Worm (Caenorhabditis elegans) whole organism, early embryonic: ENCODE data around the gene ugt-24.

Experiments used
- B0310.2 ChIP-seq: sonication (generic microtip); optimal IDR thresholded peaks from 2 replicates; lab custom pipeline; 2016; ENCODE audit warnings: mild to moderate bottlenecking, missing genetic modification characterization, missing compliant biosample characterization
- F13C5.2 ChIP-seq: sonication (generic microtip); optimal IDR thresholded peaks from 2 replicates; lab custom pipeline; 2017; ENCODE audit warnings: mild to moderate bottlenecking, missing genetic modification characterization, inconsistent platforms, missing compliant biosample characterization
- aly-1 ChIP-seq: sonication (generic microtip); optimal IDR thresholded peaks from 2 replicates; lab custom pipeline; 2016; ENCODE audit warnings: missing genetic modification characterization, missing compliant biosample characterization
- ama-1 ChIP-seq: fragments of 150-350 bp; optimal IDR thresholded peaks from 2 replicates; lab custom pipeline; 2014
- ceh-13 ChIP-seq: fragments of 200-800 bp; sonication (Bioruptor generic); optimal IDR thresholded peaks from 2 replicates; lab custom pipeline; 2018; ENCODE audit warnings: mild to moderate bottlenecking, missing genetic modification characterization, missing compliant biosample characterization
- ceh-36 ChIP-seq: sonication (generic microtip); optimal IDR thresholded peaks from 2 replicates; lab custom pipeline; 2016; ENCODE audit warnings: missing genetic modification characterization, inconsistent platforms, missing compliant biosample characterization
- ets-7 ChIP-seq: sonication (generic microtip); optimal IDR thresholded peaks from 2 replicates; lab custom pipeline; 2016; ENCODE audit warnings: missing genotype, missing genetic modification characterization, missing compliant biosample characterization
- flt-1 ChIP-seq: fragments of 200-800 bp; sonication (Bioruptor generic); IDR thresholded peaks from 2 replicates; pipeline ENCODE4 v1.3.6; 2022; ENCODE audit warnings: missing genetic modification characterization, missing compliant biosample characterization
- hmbx-1 ChIP-seq: sonication (generic microtip); optimal IDR thresholded peaks from 2 replicates; lab custom pipeline; 2016; ENCODE audit warnings: mild to moderate bottlenecking, missing genetic modification characterization, missing compliant biosample characterization
- hmg-4 ChIP-seq: fragments of 200-800 bp; sonication (Bioruptor generic); optimal IDR thresholded peaks from 2 replicates; lab custom pipeline; 2018; ENCODE audit warnings: mild to moderate bottlenecking, missing genetic modification characterization, missing compliant biosample characterization
- hnd-1 ChIP-seq: sonication (generic microtip); optimal IDR thresholded peaks from 2 replicates; lab custom pipeline; 2016; ENCODE audit warnings: missing genetic modification characterization, missing compliant biosample characterization
- pes-1 ChIP-seq: fragments of 200-800 bp; sonication (Bioruptor generic); IDR thresholded peaks from 2 replicates; pipeline ENCODE4 v1.3.6; 2022; ENCODE audit warnings: missing genetic modification reagents, missing genetic modification characterization, missing compliant biosample characterization
- scrt-1 ChIP-seq: fragments of 200-800 bp; sonication (Bioruptor generic); IDR thresholded peaks from 2 replicates; pipeline ENCODE4 v1.3.6; 2022; ENCODE audit warnings: missing genetic modification characterization, missing compliant biosample characterization
- sea-1 ChIP-seq: fragments of 200-800 bp; sonication (Bioruptor generic); conservative IDR thresholded peaks from 2 replicates; pipeline ENCODE4 v1.3.6; 2022; ENCODE audit warnings: missing genetic modification characterization, missing compliant biosample characterization
- tbx-11 ChIP-seq: fragments of 200-800 bp; sonication (Bioruptor generic); IDR thresholded peaks from 2 replicates; pipeline ENCODE4 v1.3.6; 2022; ENCODE audit warnings: missing genetic modification characterization, missing compliant biosample characterization
- tbx-37 ChIP-seq: fragments of 200-800 bp; sonication (Bioruptor generic); conservative IDR thresholded peaks from 2 replicates; pipeline ENCODE4 v1.3.6; 2022; ENCODE audit warnings: missing genetic modification reagents, missing genetic modification characterization, missing compliant biosample characterization
- tra-4 ChIP-seq: sonication (generic microtip); optimal IDR thresholded peaks from 2 replicates; lab custom pipeline; 2017; ENCODE audit warnings: missing genetic modification characterization, missing compliant biosample characterization

The ugt-24 gene

ce11 chrIV:6239993-6240392 lies 29.5 kb upstream of the ugt-24 start, which contains the start of gene F58F9.9:
F58F9.9 (plus strand) TSS chrIV:6240293.
- TF ChIP-seq tbx-37 (no peak), hmbx-1 (tag; lab: Kevin White, UChicago) (no peak), ceh-13 (GFP tag; lab: Kevin White, UChicago) (no peak), flt-1 (GFP tag; lab: Robert Waterston, UW) (no peak), B0310.2 (tag; lab: Kevin White, UChicago) (no peak), hnd-1 (tag; lab: Kevin White, UChicago) (no peak), F13C5.2 (no peak), scrt-1 (GFP tag; lab: Robert Waterston, UW) (no peak), ceh-36 (no peak), aly-1 (tag; lab: Kevin White, UChicago) (no peak)

- no peak for TF ChIP-seq tbx-11 (GFP tag; lab: Robert Waterston, UW)
- no peak for TF ChIP-seq B0310.2 (tag; lab: Kevin White, UChicago)
- TF ChIP-seq tra-4 (tag; lab: Kevin White, UChicago), result no peak
- TF ChIP-seq sea-1, result no peak
- no peak for TF ChIP-seq flt-1 (GFP tag; lab: Robert Waterston, UW)
- TF ChIP-seq ceh-36, result no peak
- no peak for TF ChIP-seq hmbx-1 (tag; lab: Kevin White, UChicago)
Measured at ce11 chrIV:6237508-6238227, 27.1 kb upstream of the ugt-24 start, which contains the start of the genes F58F9.6 and F58F9.8. F58F9.6 (minus strand) TSS chrIV:6237608. F58F9.8 (plus strand) TSS chrIV:6238177.

ce11 chrIV:6232769-6233290 lies 22.3 kb upstream of the ugt-24 start, which contains the start of gene F58F9.3:
F58F9.3 (plus strand) TSS chrIV:6233240.
- TF ChIP-seq ceh-13 (GFP tag; lab: Kevin White, UChicago) (no peak), aly-1 (tag; lab: Kevin White, UChicago) (no peak), scrt-1 (GFP tag; lab: Robert Waterston, UW) (no peak), tbx-37 (no peak), ceh-36 (no peak)

- TF ChIP-seq hnd-1 (tag; lab: Kevin White, UChicago) (no peak), tbx-37 (no peak), flt-1 (GFP tag; lab: Robert Waterston, UW) (no peak), hmg-4 (GFP tag; lab: Kevin White, UChicago) (no peak), aly-1 (tag; lab: Kevin White, UChicago) (no peak), hmbx-1 (tag; lab: Kevin White, UChicago) (no peak), F13C5.2 (no peak), ceh-13 (GFP tag; lab: Kevin White, UChicago) (no peak), scrt-1 (GFP tag; lab: Robert Waterston, UW) (no peak), ama-1 (no peak), tra-4 (tag; lab: Kevin White, UChicago) (no peak), pes-1 (GFP tag; lab: Robert Waterston, UW) (no peak), ceh-36 (no peak), ets-7 (no peak), sea-1 (no peak)
Measured at ce11 chrIV:6230560-6231073, 20.1 kb upstream of the ugt-24 start, which contains the start of gene F58F9.4. F58F9.4 (plus strand) TSS chrIV:6231023.

ce11 chrIV:6227974-6228373 lies 17.5 kb upstream of the ugt-24 start, which contains the start of gene C49A9.1:
C49A9.1 (plus strand) TSS chrIV:6228190.
- TF ChIP-seq ceh-36, result no peak
- TF ChIP-seq B0310.2 (tag; lab: Kevin White, UChicago), result no peak
- TF ChIP-seq aly-1 (tag; lab: Kevin White, UChicago), result no peak
- TF ChIP-seq hnd-1 (tag; lab: Kevin White, UChicago), result no peak
- no peak for TF ChIP-seq tra-4 (tag; lab: Kevin White, UChicago)
- TF ChIP-seq ets-7, result no peak
- TF ChIP-seq pes-1 (GFP tag; lab: Robert Waterston, UW), result no peak
- no peak for TF ChIP-seq ama-1

- TF ChIP-seq F13C5.2, result no peak
- TF ChIP-seq tbx-37, result no peak
Measured at ce11 chrIV:6225143-6225542, 14.6 kb upstream of the ugt-24 start, which contains the start of gene C49A9.2. C49A9.2 (plus strand) TSS chrIV:6225443.

ce11 chrIV:6221878-6222277 lies 11.4 kb upstream of the ugt-24 start, which contains the start of gene C49A9.3:
C49A9.3 (plus strand) TSS chrIV:6222089.
- TF ChIP-seq tra-4 (tag; lab: Kevin White, UChicago) (no peak), F13C5.2 (no peak), tbx-37 (no peak), ama-1 (no peak), ceh-36 (no peak), aly-1 (tag; lab: Kevin White, UChicago) (no peak), tbx-11 (GFP tag; lab: Robert Waterston, UW) (no peak), scrt-1 (GFP tag; lab: Robert Waterston, UW) (no peak), flt-1 (GFP tag; lab: Robert Waterston, UW) (no peak), hnd-1 (tag; lab: Kevin White, UChicago) (no peak), ets-7 (no peak), sea-1 (no peak), B0310.2 (tag; lab: Kevin White, UChicago) (no peak), pes-1 (GFP tag; lab: Robert Waterston, UW) (no peak), hmg-4 (GFP tag; lab: Kevin White, UChicago) (no peak), ceh-13 (GFP tag; lab: Kevin White, UChicago) (no peak), hmbx-1 (tag; lab: Kevin White, UChicago) (no peak)
